Fruit fly (Drosophila melanogaster) whole organism, embryonic: Measurements from ENCODE around the gene Mst57Da.
A peak's percentile ranks its signal among the peaks of the same experiment; 100 is the strongest.

Source experiments
- Antp ChIP-seq: fragments of 200-800 bp; sonication (Bioruptor generic); optimal IDR thresholded peaks from 3 replicates; lab custom pipeline; 2016; ENCODE audit warnings: missing biosample characterization, missing genetic modification characterization
- Asciz ChIP-seq: fragments of 200-800 bp; sonication (Bioruptor generic); optimal IDR thresholded peaks from 2 replicates; lab custom pipeline; 2017; ENCODE audit warnings: missing biosample characterization, mild to moderate bottlenecking, missing genetic modification characterization, missing genetic modification reagents
- Bgb ChIP-seq: fragments of 200-800 bp; sonication (Bioruptor generic); IDR thresholded peaks from 2 replicates; pipeline ENCODE4 v1.3.6; 2022; ENCODE audit warnings: missing biosample characterization, missing genetic modification characterization; ENCODE audit not compliant: partially characterized antibody
- CG12155 ChIP-seq: fragments of 200-800 bp; sonication (Bioruptor generic); optimal IDR thresholded peaks from 3 replicates; lab custom pipeline; 2016; ENCODE audit warnings: missing biosample characterization, missing genetic modification characterization
- CG12769 ChIP-seq: fragments of 200-800 bp; sonication (Bioruptor generic); optimal IDR thresholded peaks from 2 replicates; lab custom pipeline; 2019; ENCODE audit warnings: missing biosample characterization, mild to moderate bottlenecking, missing genetic modification characterization, moderate library complexity
- CG17385 ChIP-seq: fragments of 200-800 bp; sonication (Bioruptor generic); optimal IDR thresholded peaks from 3 replicates; lab custom pipeline; 2018; ENCODE audit warnings: missing biosample characterization, mild to moderate bottlenecking, missing genetic modification characterization
- CG17829 ChIP-seq: fragments of 200-800 bp; optimal IDR thresholded peaks from 2 replicates; lab custom pipeline; 2019; ENCODE audit warnings: missing biosample characterization, mild to moderate bottlenecking, missing genetic modification characterization, moderate library complexity
- CG18262 ChIP-seq: fragments of 200-800 bp; optimal IDR thresholded peaks from 3 replicates; lab custom pipeline; 2019; ENCODE audit warnings: missing biosample characterization, mild to moderate bottlenecking, missing genetic modification characterization, moderate library complexity
- CG2889 ChIP-seq: fragments of 200-800 bp; sonication (Bioruptor generic); IDR thresholded peaks from 3 replicates; pipeline ENCODE4 v1.3.6; 2022; ENCODE audit warnings: missing biosample characterization, missing genetic modification characterization
- CG33213 ChIP-seq: fragments of 200-800 bp; sonication (Bioruptor generic); optimal IDR thresholded peaks from 3 replicates; lab custom pipeline; 2016; ENCODE audit warnings: missing biosample characterization, missing genetic modification characterization
- CG3726 ChIP-seq: fragments of 200-800 bp; sonication (Bioruptor generic); IDR thresholded peaks from 3 replicates; pipeline ENCODE4, ENCODE4 v1.3.6; 2022; ENCODE audit warnings: missing biosample characterization, missing genetic modification characterization
- CG3995 ChIP-seq: fragments of 200-800 bp; sonication (Bioruptor generic); optimal IDR thresholded peaks from 3 replicates; lab custom pipeline; 2016; ENCODE audit warnings: missing biosample characterization, missing genetic modification characterization
- CG42726 ChIP-seq: fragments of 200-800 bp; sonication (Bioruptor generic); IDR thresholded peaks from 2 replicates; pipeline ENCODE4 v1.3.6; 2022; ENCODE audit warnings: missing biosample characterization, missing genetic modification characterization; ENCODE audit not compliant: partially characterized antibody
- CG4730 ChIP-seq: fragments of 200-800 bp; sonication (Bioruptor generic); IDR thresholded peaks from 2 replicates; pipeline ENCODE4 v1.3.6; 2022; ENCODE audit warnings: missing biosample characterization, missing genetic modification characterization
- CG5245 ChIP-seq: fragments of 200-800 bp; sonication (Bioruptor generic); optimal IDR thresholded peaks from 3 replicates; lab custom pipeline; 2016; ENCODE audit warnings: missing biosample characterization, missing genetic modification characterization
- CG6654 ChIP-seq: fragments of 200-800 bp; sonication (Bioruptor generic); optimal IDR thresholded peaks from 2 replicates; lab custom pipeline; 2017; ENCODE audit warnings: missing biosample characterization, mild to moderate bottlenecking, missing genetic modification characterization
- CG7271 ChIP-seq: fragments of 200-800 bp; sonication (Bioruptor generic); optimal IDR thresholded peaks from 2 replicates; lab custom pipeline; 2018; ENCODE audit warnings: missing biosample characterization, mild to moderate bottlenecking, missing genetic modification characterization, moderate library complexity
- CG8765 ChIP-seq: fragments of 200-800 bp; sonication (Bioruptor generic); IDR thresholded peaks from 2 replicates; pipeline ENCODE4 v1.3.6; 2022; ENCODE audit warnings: missing biosample characterization, missing genetic modification characterization
- CG9876 ChIP-seq: fragments of 200-800 bp; sonication (Bioruptor generic); optimal IDR thresholded peaks from 2 replicates; lab custom pipeline; 2016; ENCODE audit warnings: missing biosample characterization, missing genetic modification characterization
- CkIIα-i1 ChIP-seq: fragments of 200-800 bp; sonication (Bioruptor generic); IDR thresholded peaks from 2 replicates; pipeline ENCODE4 v1.3.6; 2022; ENCODE audit warnings: missing biosample characterization, missing genetic modification characterization
- D ChIP-seq, 2 experiments: fragments of 200-800 bp in 1 of 2; fragments of >200 bp in 1 of 2; sonication (Bioruptor generic) in 1 of 2; optimal IDR thresholded peaks; 2 replicates in 1 of 2; 3 replicates in 1 of 2; lab custom pipeline; 2017; ENCODE audit warnings: mild to moderate bottlenecking in 1 of 2, missing biosample characterization in 1 of 2, missing genetic modification characterization in 1 of 2, missing genetic modification reagents in 1 of 2
- Deaf1 ChIP-seq: fragments of 200-800 bp; optimal IDR thresholded peaks from 3 replicates; lab custom pipeline; 2019; ENCODE audit warnings: missing biosample characterization, mild to moderate bottlenecking, missing genetic modification characterization, moderate library complexity
- MBD-R2 ChIP-seq: fragments of 200-800 bp; sonication (Bioruptor generic); IDR thresholded peaks from 2 replicates; pipeline ENCODE4 v1.3.6; 2022; ENCODE audit warnings: missing biosample characterization, missing genetic modification characterization
- Neu2 ChIP-seq: fragments of 200-800 bp; sonication (Bioruptor generic); optimal IDR thresholded peaks from 3 replicates; lab custom pipeline; 2016; ENCODE audit warnings: missing biosample characterization, missing genetic modification characterization, borderline replicate concordance
- Opbp ChIP-seq: fragments of 200-800 bp; sonication (Bioruptor generic); IDR thresholded peaks from 3 replicates; pipeline ENCODE4 v1.3.6; 2022; ENCODE audit warnings: missing biosample characterization, missing genetic modification characterization; ENCODE audit not compliant: partially characterized antibody
- Ravus ChIP-seq: fragments of 200-800 bp; sonication (Bioruptor generic); IDR thresholded peaks from 2 replicates; pipeline ENCODE4 v1.3.6; 2022; ENCODE audit warnings: missing biosample characterization, missing genetic modification characterization
- Sry-β ChIP-seq: fragments of 200-800 bp; sonication (Bioruptor generic); optimal IDR thresholded peaks from 2 replicates; lab custom pipeline; 2018; ENCODE audit warnings: missing biosample characterization, mild to moderate bottlenecking, missing genetic modification characterization, moderate library complexity
- ab ChIP-seq: fragments of 200-800 bp; sonication (Bioruptor generic); optimal IDR thresholded peaks from 2 replicates; lab custom pipeline; 2016; ENCODE audit warnings: missing biosample characterization, missing genetic modification characterization
- btn ChIP-seq: fragments of 200-800 bp; sonication (Bioruptor generic); optimal IDR thresholded peaks from 2 replicates; lab custom pipeline; 2016; ENCODE audit warnings: missing biosample characterization, missing genetic modification characterization
- chn ChIP-seq: fragments of 200-800 bp; sonication (Bioruptor generic); optimal IDR thresholded peaks from 2 replicates; lab custom pipeline; 2016; ENCODE audit warnings: missing biosample characterization, missing genetic modification characterization
- ewg ChIP-seq: fragments of 200-800 bp; sonication (Bioruptor generic); optimal IDR thresholded peaks from 3 replicates; lab custom pipeline; 2017; ENCODE audit warnings: mild to moderate bottlenecking, missing biosample characterization, missing genetic modification reagents, missing genetic modification characterization
- fd3F ChIP-seq: fragments of 200-800 bp; sonication (Bioruptor generic); optimal IDR thresholded peaks from 2 replicates; lab custom pipeline; 2018; ENCODE audit warnings: missing biosample characterization, mild to moderate bottlenecking, missing genetic modification characterization, moderate library complexity
- fru ChIP-seq: fragments of >200 bp; optimal IDR thresholded peaks from 2 replicates; lab custom pipeline; 2017
- fu2 ChIP-seq: fragments of 200-800 bp; sonication (Bioruptor generic); optimal IDR thresholded peaks from 2 replicates; lab custom pipeline; 2016; ENCODE audit warnings: missing biosample characterization, missing genetic modification characterization
- hkb ChIP-seq, 2 experiments: fragments of 200-800 bp in 1 of 2; fragments of >200 bp in 1 of 2; sonication (Bioruptor generic) in 1 of 2; IDR thresholded peaks in 1 of 2; optimal IDR thresholded peaks in 1 of 2; 2 replicates each; pipeline versions ENCODE4 v1.3.6 to Lab custom; 2017 to 2022; ENCODE audit warnings: missing biosample characterization in 1 of 2, missing genetic modification characterization in 1 of 2
- insv ChIP-seq, 2 experiments: fragments of 200-800 bp; sonication (Bioruptor generic); optimal IDR thresholded peaks; 3 replicates each; lab custom pipeline; 2016 to 2018; ENCODE audit warnings: missing biosample characterization in 2 of 2, missing genetic modification characterization in 2 of 2
- jigr1 ChIP-seq: fragments of 200-800 bp; sonication (Bioruptor generic); IDR thresholded peaks from 3 replicates; pipeline ENCODE4 v1.3.6; 2022; ENCODE audit warnings: missing biosample characterization, missing genetic modification characterization
- lmd ChIP-seq: fragments of 200-800 bp; sonication (Bioruptor generic); IDR thresholded peaks from 2 replicates; pipeline ENCODE4 v1.3.6; 2022; ENCODE audit warnings: missing biosample characterization, missing genetic modification characterization
- nom ChIP-seq: fragments of 200-800 bp; sonication (Bioruptor generic); optimal IDR thresholded peaks from 2 replicates; lab custom pipeline; 2017; ENCODE audit warnings: missing biosample characterization, missing genetic modification characterization, mild to moderate bottlenecking, moderate library complexity, missing genetic modification reagents
- pita ChIP-seq: fragments of 200-800 bp; sonication (Bioruptor generic); optimal IDR thresholded peaks from 2 replicates; lab custom pipeline; 2017; ENCODE audit warnings: missing biosample characterization, mild to moderate bottlenecking, missing genetic modification characterization
- prd ChIP-seq, 3 experiments: fragments of >200 bp in 2 of 3; fragments of 200-800 bp in 1 of 3; sonication (Bioruptor generic) in 1 of 3; optimal IDR thresholded peaks in 2 of 3; IDR thresholded peaks in 1 of 3; 2 replicates in 2 of 3; 3 replicates in 1 of 3; pipeline versions ENCODE4 v1.3.6 to Lab custom; 2017 to 2022; ENCODE audit warnings: missing biosample characterization in 1 of 3, missing genetic modification characterization in 1 of 3
- scrt ChIP-seq: fragments of 200-800 bp; sonication (Bioruptor generic); optimal IDR thresholded peaks from 2 replicates; lab custom pipeline; 2018; ENCODE audit warnings: missing biosample characterization, mild to moderate bottlenecking, missing genetic modification characterization, moderate library complexity
- shn ChIP-seq: fragments of 200-800 bp; sonication (Bioruptor generic); optimal IDR thresholded peaks from 3 replicates; lab custom pipeline; 2016; ENCODE audit warnings: missing biosample characterization, missing genetic modification characterization
- sim ChIP-seq: fragments of 200-800 bp; sonication (Bioruptor generic); IDR thresholded peaks from 2 replicates; pipeline ENCODE4 v1.3.6; 2022; ENCODE audit warnings: missing biosample characterization, missing genetic modification characterization
- sna ChIP-seq: fragments of 200-800 bp; sonication (Bioruptor generic); IDR thresholded peaks from 2 replicates; pipeline ENCODE4 v1.3.6; 2022; ENCODE audit warnings: missing biosample characterization, missing genetic modification characterization; ENCODE audit not compliant: partially characterized antibody
- so ChIP-seq: fragments of 200-800 bp; sonication (Bioruptor generic); IDR thresholded peaks from 3 replicates; pipeline ENCODE4 v1.3.6; 2022; ENCODE audit warnings: missing biosample characterization, missing genetic modification characterization
- ssp ChIP-seq: fragments of 200-800 bp; sonication (Bioruptor generic); IDR thresholded peaks from 2 replicates; pipeline ENCODE4 v1.3.6; 2022; ENCODE audit warnings: missing biosample characterization, missing genetic modification characterization
- toy ChIP-seq: fragments of 200-800 bp; sonication (Bioruptor generic); IDR thresholded peaks from 2 replicates; pipeline ENCODE4 v1.3.6; 2022; ENCODE audit warnings: missing biosample characterization, missing genetic modification characterization
- wdn ChIP-seq: fragments of 200-800 bp; sonication (Bioruptor generic); IDR thresholded peaks from 2 replicates; pipeline ENCODE4 v1.3.6; 2022; ENCODE audit warnings: missing biosample characterization, missing genetic modification characterization

The Mst57Da gene

dm6 chr3R:25879324-25879766, 47.6 kb upstream of the Mst57Da start (continued):
- peak; percentile 66 for TF ChIP-seq ewg
- TF ChIP-seq CG3995 (GFP tag; lab: Kevin White, UChicago) = no peak
- TF ChIP-seq nom (GFP tag; lab: Kevin White, UChicago) = no peak
- no peak for TF ChIP-seq Neu2 (GFP tag; lab: Kevin White, UChicago)
- peak; percentile 55 for TF ChIP-seq CG6654 (GFP tag; lab: Kevin White, UChicago)
- no peak for TF ChIP-seq hkb (optimal IDR thresholded peaks at IDR 0.05; lab: Kevin White, UChicago)
- peak; percentile 87 for TF ChIP-seq hkb (GFP tag; IDR thresholded peaks at IDR 0.05; lab: Robert Waterston, UW)
- TF ChIP-seq ssp = peak; percentile 69
- no peak for TF ChIP-seq toy (GFP tag; lab: Robert Waterston, UW)
- TF ChIP-seq Sry-β (GFP tag; lab: Kevin White, UChicago) = peak; percentile 4
- TF ChIP-seq wdn (GFP tag; lab: Robert Waterston, UW) = no peak
- TF ChIP-seq D (optimal IDR thresholded peaks at IDR 0.05; lab: Kevin White, UChicago) = no peak
- peak; percentile 80 for TF ChIP-seq D (GFP tag; optimal IDR thresholded peaks at IDR 0.05; lab: Kevin White, UChicago)
- TF ChIP-seq pita (GFP tag; lab: Kevin White, UChicago) = no peak
- TF ChIP-seq CG8765 (GFP tag; lab: Robert Waterston, UW) = 0 out of 2 replicates have a peak, but pooled peaks have one; percentile 24
- TF ChIP-seq CG33213 (GFP tag; lab: Kevin White, UChicago) = peak; percentile 40
- peak; percentile 12 for TF ChIP-seq CG9876
- no peak for TF ChIP-seq Opbp (GFP tag; lab: Robert Waterston, UW)
- no peak; the same call in 1 of the 2 replicates for TF ChIP-seq MBD-R2 (GFP tag; lab: Robert Waterston, UW)
- no peak for TF ChIP-seq CG42726 (GFP tag; lab: Robert Waterston, UW)
- no peak for TF ChIP-seq insv (GFP tag; optimal IDR thresholded peaks at IDR 0.05; lab: Kevin White, UChicago)
- TF ChIP-seq ab (GFP tag; lab: Kevin White, UChicago) = peak; percentile 57
- peak; percentile 71 for TF ChIP-seq chn (GFP tag; lab: Kevin White, UChicago)
- peak; percentile 39 for TF ChIP-seq CG7271 (tag; lab: Kevin White, UChicago)
- peak; percentile 22 for TF ChIP-seq shn (GFP tag; lab: Kevin White, UChicago)
- peak; percentile 50 for TF ChIP-seq btn (GFP tag; lab: Kevin White, UChicago)
- TF ChIP-seq CG12155 (GFP tag; lab: Kevin White, UChicago) = peak; percentile 50
- no peak; the same call in 1 of the 3 replicates for TF ChIP-seq so (GFP tag; lab: Robert Waterston, UW)
- peak; percentile 16; the same call in 1 of the 2 replicates for TF ChIP-seq Ravus (GFP tag; lab: Robert Waterston, UW)
- peak; percentile 88 for TF ChIP-seq CG18262
- peak; percentile 86 for TF ChIP-seq CG17829 (tag; lab: Kevin White, UChicago)
- TF ChIP-seq Deaf1 (tag; lab: Kevin White, UChicago) = peak; percentile 50
- TF ChIP-seq fru = no peak
- peak; percentile 74 for TF ChIP-seq CG4730 (GFP tag; lab: Robert Waterston, UW)
- no peak for TF ChIP-seq prd (optimal IDR thresholded peaks at IDR 0.05; lab: Kevin White, UChicago)
- TF ChIP-seq prd (GFP tag; IDR thresholded peaks at IDR 0.05; lab: Robert Waterston, UW) = peak; percentile 83
- TF ChIP-seq fu2 = peak; percentile 48
- TF ChIP-seq sim (GFP tag; lab: Robert Waterston, UW) = peak; percentile 60; the same call in 1 of the 2 replicates
- TF ChIP-seq CG3726 (GFP tag; lab: Robert Waterston, UW) = no peak
- TF ChIP-seq CkIIα-i1 (GFP tag; lab: Robert Waterston, UW) = no peak
- TF ChIP-seq scrt (GFP tag; lab: Kevin White, UChicago) = peak; percentile 58
- TF ChIP-seq Antp (GFP tag; lab: Kevin White, UChicago) = peak; percentile 19
- no peak for TF ChIP-seq CG2889 (GFP tag; lab: Robert Waterston, UW)
- peak; percentile 90 for TF ChIP-seq CG12769 (tag; lab: Kevin White, UChicago)
- TF ChIP-seq CG17385 = peak; percentile 75
- TF ChIP-seq jigr1 (GFP tag; lab: Robert Waterston, UW) = no peak
- no peak; the same call in 1 of the 2 replicates for TF ChIP-seq lmd (GFP tag; lab: Robert Waterston, UW)
- peak; percentile 60 for TF ChIP-seq CG5245 (GFP tag; lab: Kevin White, UChicago)
- no peak for TF ChIP-seq Bgb
- peak; percentile 74 for TF ChIP-seq Asciz
- TF ChIP-seq sna (GFP tag; lab: Robert Waterston, UW) = no peak
- peak; percentile 61 for TF ChIP-seq fd3F
